Worm (Caenorhabditis elegans) whole organism, L2 larva: ENCODE measurements around the gene nhr-3.

ENCODE experiments used
- C34F6.9 ChIP-seq: fragments of 150-350 bp; optimal IDR thresholded peaks from 2 replicates; lab custom pipeline; 2014; ENCODE audit warnings: missing biosample characterization, missing genetic modification characterization
- F13H6.1 ChIP-seq: sonication (generic microtip); optimal IDR thresholded peaks from 2 replicates; lab custom pipeline; 2016; ENCODE audit warnings: missing genetic modification characterization, missing compliant biosample characterization
- Y55F3AM.14 ChIP-seq: fragments of 200-800 bp; sonication (Bioruptor generic); optimal IDR thresholded peaks from 2 replicates; lab custom pipeline; 2018; ENCODE audit warnings: mild to moderate bottlenecking, missing genetic modification characterization, missing compliant biosample characterization
- ZK546.5 ChIP-seq: sonication (generic microtip); optimal IDR thresholded peaks from 2 replicates; lab custom pipeline; 2017; ENCODE audit warnings: missing biosample characterization, missing genetic modification characterization
- alr-1 ChIP-seq: fragments of 150-350 bp; optimal IDR thresholded peaks from 2 replicates; lab custom pipeline; 2014; ENCODE audit warnings: missing biosample characterization, missing genetic modification characterization
- aly-2 ChIP-seq: fragments of 150-350 bp; optimal IDR thresholded peaks from 2 replicates; lab custom pipeline; 2014; ENCODE audit warnings: missing biosample characterization, missing genetic modification characterization
- ama-1 ChIP-seq: fragments of 150-350 bp; optimal IDR thresholded peaks from 2 replicates; lab custom pipeline; 2018; ENCODE audit warnings: inconsistent platforms
- blmp-1 ChIP-seq: sonication (generic microtip); optimal IDR thresholded peaks from 2 replicates; lab custom pipeline; 2017; ENCODE audit warnings: missing genetic modification characterization, mild to moderate bottlenecking, missing compliant biosample characterization, antibody characterized with exemption, moderate library complexity; ENCODE audit not compliant: insufficient read depth
- ceh-16 ChIP-seq: fragments of 150-350 bp; optimal IDR thresholded peaks from 2 replicates; lab custom pipeline; 2014; ENCODE audit warnings: missing biosample characterization, missing genetic modification characterization
- crh-2 ChIP-seq: sonication (generic microtip); optimal IDR thresholded peaks from 2 replicates; lab custom pipeline; 2017; ENCODE audit warnings: missing biosample characterization, missing genetic modification characterization
- dmd-4 ChIP-seq: sonication (generic microtip); optimal IDR thresholded peaks from 2 replicates; lab custom pipeline; 2017; ENCODE audit warnings: missing biosample characterization, missing genetic modification characterization
- egl-27 ChIP-seq: sonication (generic microtip); optimal IDR thresholded peaks from 3 replicates; lab custom pipeline; 2017; ENCODE audit warnings: missing biosample characterization, missing genetic modification reagents, missing genetic modification characterization
- elt-1 ChIP-seq: fragments of 150-350 bp; optimal IDR thresholded peaks from 2 replicates; lab custom pipeline; 2014; ENCODE audit warnings: missing biosample characterization, missing genetic modification characterization
- elt-3 ChIP-seq: sonication (generic microtip); optimal IDR thresholded peaks from 2 replicates; lab custom pipeline; 2017; ENCODE audit warnings: missing biosample characterization, missing genetic modification characterization
- fos-1 ChIP-seq: fragments of 150-350 bp; optimal IDR thresholded peaks from 2 replicates; lab custom pipeline; 2014; ENCODE audit warnings: missing biosample characterization, missing genetic modification characterization
- lin-13 ChIP-seq: fragments of 150-350 bp; optimal IDR thresholded peaks from 2 replicates; lab custom pipeline; 2014; ENCODE audit warnings: missing biosample characterization, missing genetic modification reagents, missing genetic modification characterization
- lin-39 ChIP-seq: fragments of 150-350 bp; optimal IDR thresholded peaks from 2 replicates; lab custom pipeline; 2014; ENCODE audit warnings: missing biosample characterization, missing genetic modification reagents, missing genetic modification characterization
- lsy-2 ChIP-seq, 2 experiments: fragments of 150-350 bp in 1 of 2; sonication (generic microtip) in 1 of 2; optimal IDR thresholded peaks; 2 replicates each; lab custom pipeline; 2014 to 2017; ENCODE audit warnings: missing biosample characterization in 2 of 2, missing genetic modification characterization in 2 of 2
- mab-5 ChIP-seq: fragments of 150-350 bp; optimal IDR thresholded peaks from 2 replicates; lab custom pipeline; 2014; ENCODE audit warnings: missing biosample characterization, missing genetic modification characterization
- mbf-1 ChIP-seq: sonication (generic microtip); optimal IDR thresholded peaks from 2 replicates; lab custom pipeline; 2017; ENCODE audit warnings: missing biosample characterization, missing genetic modification characterization
- mdl-1 ChIP-seq, 2 experiments: fragments of 150-350 bp in 1 of 2; sonication (generic microtip) in 1 of 2; optimal IDR thresholded peaks; 2 replicates each; lab custom pipeline; 2017; ENCODE audit warnings: missing biosample characterization in 2 of 2, missing genetic modification characterization in 2 of 2
- nhr-11 ChIP-seq: fragments of 150-350 bp; optimal IDR thresholded peaks from 2 replicates; lab custom pipeline; 2014; ENCODE audit warnings: missing biosample characterization, missing genetic modification characterization
- nhr-12 ChIP-seq: fragments of 150-350 bp; optimal IDR thresholded peaks from 2 replicates; lab custom pipeline; 2014; ENCODE audit warnings: missing biosample characterization, missing genetic modification characterization
- nhr-129 ChIP-seq: fragments of 150-350 bp; optimal IDR thresholded peaks from 2 replicates; lab custom pipeline; 2014; ENCODE audit warnings: missing biosample characterization, missing genetic modification characterization
- nhr-21 ChIP-seq: fragments of 150-350 bp; optimal IDR thresholded peaks from 2 replicates; lab custom pipeline; 2014; ENCODE audit warnings: missing biosample characterization, missing genetic modification characterization
- nhr-23 ChIP-seq: fragments of 150-350 bp; optimal IDR thresholded peaks from 2 replicates; lab custom pipeline; 2014; ENCODE audit warnings: missing biosample characterization, missing genetic modification reagents, missing genetic modification characterization
- nhr-237 ChIP-seq: fragments of 150-350 bp; optimal IDR thresholded peaks from 2 replicates; lab custom pipeline; 2014; ENCODE audit warnings: missing biosample characterization, missing genetic modification characterization
- nhr-25 ChIP-seq: fragments of 150-350 bp; sonication (generic microtip); optimal IDR thresholded peaks from 3 replicates; lab custom pipeline; 2014; ENCODE audit warnings: missing biosample characterization, missing genetic modification characterization
- nhr-77 ChIP-seq: fragments of 150-350 bp; optimal IDR thresholded peaks from 2 replicates; lab custom pipeline; 2014; ENCODE audit warnings: missing biosample characterization, missing genetic modification characterization
- peb-1 ChIP-seq: fragments of 150-350 bp; optimal IDR thresholded peaks from 2 replicates; lab custom pipeline; 2014; ENCODE audit warnings: missing biosample characterization, missing genetic modification characterization
- sem-4 ChIP-seq: fragments of 150-350 bp; optimal IDR thresholded peaks from 2 replicates; lab custom pipeline; 2014; ENCODE audit warnings: missing biosample characterization, missing genetic modification reagents, missing genetic modification characterization
- skn-1 ChIP-seq: sonication (generic microtip); optimal IDR thresholded peaks from 2 replicates; lab custom pipeline; 2017; ENCODE audit warnings: missing biosample characterization, missing genetic modification characterization
- sma-3 ChIP-seq: sonication (generic microtip); optimal IDR thresholded peaks from 2 replicates; lab custom pipeline; 2016; ENCODE audit warnings: missing genetic modification reagents, missing genetic modification characterization, missing compliant biosample characterization
- sma-9 ChIP-seq, 2 experiments: fragments of 150-350 bp in 1 of 2; sonication (generic microtip) in 1 of 2; optimal IDR thresholded peaks; 2 replicates each; lab custom pipeline; 2014 to 2016; ENCODE audit warnings: missing genetic modification characterization in 2 of 2, mild to moderate bottlenecking in 1 of 2, missing biosample characterization in 1 of 2, missing compliant biosample characterization in 1 of 2, missing genetic modification reagents in 1 of 2, moderate library complexity in 1 of 2
- unc-39 ChIP-seq: fragments of 150-350 bp; optimal IDR thresholded peaks from 2 replicates; lab custom pipeline; 2014; ENCODE audit warnings: missing biosample characterization, missing genetic modification characterization
- unc-62 ChIP-seq: fragments of 150-350 bp; optimal IDR thresholded peaks from 2 replicates; lab custom pipeline; 2014; ENCODE audit warnings: missing biosample characterization, missing genetic modification reagents, missing genetic modification characterization
- zag-1 ChIP-seq: fragments of 150-350 bp; optimal IDR thresholded peaks from 2 replicates; lab custom pipeline; 2014; ENCODE audit warnings: missing biosample characterization, missing genetic modification characterization
- ztf-1 ChIP-seq: fragments of 200-800 bp; sonication (Bioruptor generic); conservative IDR thresholded peaks from 2 replicates; pipeline ENCODE4 v1.3.6; 2022; ENCODE audit warnings: missing genetic modification characterization, missing compliant biosample characterization
- ztf-11 ChIP-seq: sonication (generic microtip); optimal IDR thresholded peaks from 2 replicates; lab custom pipeline; 2017; ENCODE audit warnings: missing biosample characterization, missing genetic modification characterization

Gene nhr-3

DNA sequence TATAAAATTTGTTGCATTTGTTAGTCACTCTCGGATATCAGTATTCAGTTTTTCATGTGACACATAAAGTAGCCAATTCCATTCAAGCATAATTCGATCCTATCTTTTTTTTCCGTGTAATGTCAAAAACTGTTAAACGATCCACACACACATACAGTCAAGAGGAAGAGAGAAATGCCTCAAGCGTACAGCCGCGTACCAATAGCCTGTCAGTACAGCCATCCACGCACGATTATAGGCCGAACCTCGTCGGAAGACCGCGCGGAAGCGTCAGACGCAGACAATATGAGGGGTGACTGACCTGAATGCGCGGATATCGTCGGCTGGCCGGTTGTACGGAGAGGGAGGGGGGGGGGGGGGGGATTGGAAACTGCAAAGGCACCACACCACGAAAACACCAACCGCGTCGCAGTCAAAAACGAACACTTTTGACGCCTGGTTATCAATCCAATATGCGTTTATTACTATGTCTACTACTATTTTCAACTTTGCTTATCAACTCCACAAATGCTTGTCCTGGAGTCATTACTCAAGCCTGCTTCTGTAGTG, 19.3 kb downstream of the nhr-3 start, which contains the start of gene let-4:
Gene let-4, plus strand, starts transcription at position 357 of the 549 bp plus-strand sequence.
- TF ChIP-seq ama-1 (lab: Kevin White, UChicago), result no peak
- TF ChIP-seq peb-1 (tag; lab: Kevin White, UChicago), result no peak
- no peak for TF ChIP-seq zag-1 (tag; lab: Kevin White, UChicago)
- TF ChIP-seq sma-9 (GFP tag; optimal IDR thresholded peaks at IDR 0.05; lab: Kevin White, UChicago), result no peak
- TF ChIP-seq sma-9 (tag; optimal IDR thresholded peaks at IDR 0.05; lab: Kevin White, UChicago), result no peak
- TF ChIP-seq nhr-23 (tag; lab: Kevin White, UChicago), result no peak

ce11 chrX:14580853-14581252, 22.5 kb downstream of the nhr-3 start:
- TF ChIP-seq Y55F3AM.14 (GFP tag; lab: Kevin White, UChicago) (no peak), nhr-77 (tag; lab: Kevin White, UChicago) (no peak), lsy-2 (tag; optimal IDR thresholded peaks at IDR 0.05; lab: Kevin White, UChicago) (no peak), unc-62 (GFP tag; lab: Kevin White, UChicago) (no peak), nhr-11 (tag; lab: Kevin White, UChicago) (no peak), ama-1 (lab: Kevin White, UChicago) (no peak), blmp-1 (peak; percentile 78)

- TF ChIP-seq blmp-1 (peak; percentile 37), ztf-11 (tag; lab: Kevin White, UChicago) (no peak), lsy-2 (tag; optimal IDR thresholded peaks at IDR 0.05; lab: Kevin White, UChicago) (peak in 1 of 2 experiments; percentile 12), sem-4 (tag; lab: Kevin White, UChicago) (peak; percentile 25), sma-9 (GFP tag; optimal IDR thresholded peaks at IDR 0.05; lab: Kevin White, UChicago) (peak; percentile 62), sma-9 (tag; optimal IDR thresholded peaks at IDR 0.05; lab: Kevin White, UChicago) (no peak), nhr-21 (tag; lab: Kevin White, UChicago) (peak; percentile 64), elt-1 (tag; lab: Kevin White, UChicago) (peak; percentile 22), dmd-4 (tag; lab: Kevin White, UChicago) (no peak), lin-39 (tag; lab: Kevin White, UChicago) (no peak), elt-3 (tag; lab: Kevin White, UChicago) (no peak), nhr-25 (tag; lab: Kevin White, UChicago) (peak; percentile 2), ceh-16 (tag; lab: Kevin White, UChicago) (peak; percentile 60), fos-1 (peak; percentile 18), sma-3 (GFP tag; lab: Kevin White, UChicago) (peak; percentile 7)
Measured at ce11 chrX:14581429-14581828, 23.1 kb downstream of the nhr-3 start, which contains the start of gene sym-1. TSS of gene sym-1 (plus strand) at chrX:14581622.

DNA sequence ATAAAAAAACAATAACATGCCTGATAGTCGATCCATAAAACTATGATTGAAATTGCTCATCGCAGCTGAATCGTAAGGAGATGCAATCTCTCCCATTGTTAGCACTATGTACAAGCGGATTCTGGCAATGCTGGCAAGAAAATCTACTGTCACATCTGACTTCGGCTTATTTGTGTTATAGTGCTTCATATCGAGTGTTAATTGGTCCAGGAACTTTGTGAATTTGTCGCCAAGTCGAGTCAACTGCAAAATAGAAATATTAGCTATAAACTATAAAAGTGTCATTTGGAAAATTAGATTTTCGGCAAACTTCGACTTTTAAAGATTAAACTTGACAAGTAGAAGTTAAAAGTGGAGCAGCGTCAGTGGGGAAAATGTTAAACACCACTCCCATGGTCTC, 26.0 kb downstream of the nhr-3 start:
- TF ChIP-seq alr-1 (tag; lab: Kevin White, UChicago) (no peak), nhr-21 (tag; lab: Kevin White, UChicago) (peak; percentile 33)
- TF ChIP-seq, all 48 proteins: peak for 1

- TF ChIP-seq unc-62 (GFP tag; lab: Kevin White, UChicago), result no peak
- TF ChIP-seq lin-13 (GFP tag; lab: Kevin White, UChicago), result no peak
- peak; percentile 19 for TF ChIP-seq F13H6.1 (tag; lab: Kevin White, UChicago)
- no peak for TF ChIP-seq nhr-77 (tag; lab: Kevin White, UChicago)
- no peak for TF ChIP-seq sma-9 (GFP tag; optimal IDR thresholded peaks at IDR 0.05; lab: Kevin White, UChicago)
- TF ChIP-seq sma-9 (tag; optimal IDR thresholded peaks at IDR 0.05; lab: Kevin White, UChicago), result no peak
- TF ChIP-seq sma-3 (GFP tag; lab: Kevin White, UChicago), result no peak
- no peak for TF ChIP-seq skn-1 (tag; lab: Kevin White, UChicago)
- TF ChIP-seq zag-1 (tag; lab: Kevin White, UChicago), result no peak
- TF ChIP-seq ZK546.5 (tag; lab: Kevin White, UChicago), result no peak
- TF ChIP-seq elt-3 (tag; lab: Kevin White, UChicago), result no peak
- no peak for TF ChIP-seq unc-39 (tag; lab: Kevin White, UChicago)
- TF ChIP-seq nhr-129 (tag; lab: Kevin White, UChicago), result no peak
- TF ChIP-seq lsy-2 (tag; optimal IDR thresholded peaks at IDR 0.05; lab: Kevin White, UChicago), result peak in 1 of 2 experiments; percentile 9
- TF ChIP-seq crh-2 (tag; lab: Kevin White, UChicago), result peak; percentile 2
- TF ChIP-seq blmp-1, result no peak
- no peak for TF ChIP-seq mdl-1 (tag; optimal IDR thresholded peaks at IDR 0.05; lab: Kevin White, UChicago)
- TF ChIP-seq ceh-16 (tag; lab: Kevin White, UChicago), result no peak
- TF ChIP-seq egl-27 (tag; lab: Kevin White, UChicago), result no peak
- no peak for TF ChIP-seq mab-5 (tag; lab: Kevin White, UChicago)
- TF ChIP-seq ama-1 (lab: Kevin White, UChicago), result no peak
- TF ChIP-seq nhr-237 (tag; lab: Kevin White, UChicago), result no peak
- no peak for TF ChIP-seq nhr-12 (tag; lab: Kevin White, UChicago)
- no peak for TF ChIP-seq nhr-23 (tag; lab: Kevin White, UChicago)
- no peak for TF ChIP-seq ztf-11 (tag; lab: Kevin White, UChicago)
- TF ChIP-seq ztf-1 (GFP tag; lab: Robert Waterston, UW), result no peak
- no peak for TF ChIP-seq aly-2 (tag; lab: Kevin White, UChicago)
- peak; percentile 43 for TF ChIP-seq C34F6.9 (tag; lab: Kevin White, UChicago)
- TF ChIP-seq fos-1, result peak; percentile 44
- TF ChIP-seq alr-1 (tag; lab: Kevin White, UChicago), result no peak
- TF ChIP-seq nhr-21 (tag; lab: Kevin White, UChicago), result no peak
- TF ChIP-seq lin-39 (tag; lab: Kevin White, UChicago), result no peak
- no peak for TF ChIP-seq mbf-1 (tag; lab: Kevin White, UChicago)
Measured at ce11 chrX:14589051-14589736, 30.9 kb downstream of the nhr-3 start, which contains the start of the genes C44H4.4 and tap-1. TSS of gene C44H4.4 (minus strand) at chrX:14589101. TSS of gene tap-1 (plus strand) at chrX:14589624.
